Worm (Caenorhabditis elegans): Measurements from ENCODE around the gene neg-1.

DNA sequence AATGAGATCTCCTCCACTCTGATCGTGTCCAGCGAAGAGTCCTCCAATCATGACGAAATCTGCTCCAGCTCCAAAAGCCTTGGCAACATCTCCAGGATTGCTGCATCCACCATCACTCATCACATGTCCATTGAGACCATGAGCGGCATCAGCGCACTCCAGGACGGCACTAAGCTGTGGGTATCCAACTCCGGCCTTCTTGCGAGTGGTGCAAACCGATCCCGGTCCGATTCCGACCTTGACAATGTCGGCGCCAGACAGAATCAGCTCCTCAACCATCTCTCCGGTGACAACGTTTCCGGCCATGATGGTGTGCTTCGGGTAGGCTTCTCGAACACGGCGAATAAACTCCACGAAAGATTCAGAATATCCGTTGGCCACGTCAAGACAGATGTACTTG, 4.2 kb downstream of the neg-1 start:
- no peak for TF ChIP-seq ama-1 (optimal IDR thresholded peaks at IDR 0.05)
- TF ChIP-seq scrt-1 (GFP tag; IDR thresholded peaks at IDR 0.05), result no peak
- TF ChIP-seq hnd-1 (tag; optimal IDR thresholded peaks at IDR 0.05), result no peak
- no peak for TF ChIP-seq hmg-4 (GFP tag; optimal IDR thresholded peaks at IDR 0.05)
- TF ChIP-seq ceh-13 (GFP tag; optimal IDR thresholded peaks at IDR 0.05), result no peak
- TF ChIP-seq tbx-37 (GFP tag; conservative IDR thresholded peaks at IDR 0.05), result no peak
- no peak for TF ChIP-seq sea-1 (GFP tag; conservative IDR thresholded peaks at IDR 0.05)

Data from whole organism, early embryonic.